Worm (Caenorhabditis elegans): ENCODE measurements around the gene chil-2.
A peak's percentile ranks its signal among the peaks of the same experiment; 100 is the strongest.

Gene chil-2

DNA sequence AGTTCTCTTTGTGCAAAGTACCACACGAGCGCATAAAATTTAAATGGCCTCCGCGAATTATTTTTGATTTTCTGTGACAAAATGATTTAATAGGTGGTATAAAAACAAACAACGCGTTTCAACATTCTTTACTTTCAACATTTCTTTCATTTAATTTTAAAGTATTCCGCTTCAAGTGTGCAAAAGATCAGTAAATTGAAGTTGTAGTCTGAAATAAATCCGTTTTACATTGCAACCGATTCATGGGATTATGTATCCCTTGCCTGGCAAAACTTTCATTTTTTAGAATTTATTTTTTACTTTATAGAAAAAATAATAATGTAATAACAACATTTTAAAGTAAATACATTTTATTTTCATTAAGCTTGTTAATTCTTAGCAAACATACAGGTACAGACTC, 20.0 kb upstream of the chil-2 start, which contains the start of gene F26C11.1:
TSS of gene F26C11.1 (plus strand) at position 301 of the 400 bp plus-strand sequence.
- TF ChIP-seq dmd-4 (tag; optimal IDR thresholded peaks at IDR 0.05): no peak
- TF ChIP-seq R02D3.7 (tag; optimal IDR thresholded peaks at IDR 0.05): no peak
- no peak for TF ChIP-seq unc-55 (GFP tag; optimal IDR thresholded peaks at IDR 0.05)
- no peak for TF ChIP-seq nhr-129 (tag; optimal IDR thresholded peaks at IDR 0.05)
- TF ChIP-seq unc-39 (tag; optimal IDR thresholded peaks at IDR 0.05): no peak
- no peak for TF ChIP-seq sma-9 (GFP tag; optimal IDR thresholded peaks at IDR 0.05)
- TF ChIP-seq sma-9 (tag; optimal IDR thresholded peaks at IDR 0.05): no peak
- no peak for TF ChIP-seq sem-4 (tag; optimal IDR thresholded peaks at IDR 0.05)
- no peak for TF ChIP-seq ceh-16 (tag; optimal IDR thresholded peaks at IDR 0.05)
- no peak for TF ChIP-seq ztf-11 (tag; optimal IDR thresholded peaks at IDR 0.05)
- TF ChIP-seq alr-1 (tag; optimal IDR thresholded peaks at IDR 0.05): no peak
- no peak for TF ChIP-seq ceh-82 (tag; optimal IDR thresholded peaks at IDR 0.05)
- TF ChIP-seq lin-11 (tag; optimal IDR thresholded peaks at IDR 0.05): no peak
- no peak for TF ChIP-seq ztf-1 (GFP tag; conservative IDR thresholded peaks at IDR 0.05)
- no peak for TF ChIP-seq ama-1 (optimal IDR thresholded peaks at IDR 0.05)
- no peak for TF ChIP-seq Y55F3AM.14 (GFP tag; optimal IDR thresholded peaks at IDR 0.05)
- no peak for TF ChIP-seq snpc-4 (tag; optimal IDR thresholded peaks at IDR 0.05)
- no peak for TF ChIP-seq crh-2 (tag; optimal IDR thresholded peaks at IDR 0.05)
- no peak for TF ChIP-seq fos-1 (tag; optimal IDR thresholded peaks at IDR 0.05)
- no peak for TF ChIP-seq F13H6.1 (tag; optimal IDR thresholded peaks at IDR 0.05)
- TF ChIP-seq nhr-12 (tag; optimal IDR thresholded peaks at IDR 0.05): no peak

DNA sequence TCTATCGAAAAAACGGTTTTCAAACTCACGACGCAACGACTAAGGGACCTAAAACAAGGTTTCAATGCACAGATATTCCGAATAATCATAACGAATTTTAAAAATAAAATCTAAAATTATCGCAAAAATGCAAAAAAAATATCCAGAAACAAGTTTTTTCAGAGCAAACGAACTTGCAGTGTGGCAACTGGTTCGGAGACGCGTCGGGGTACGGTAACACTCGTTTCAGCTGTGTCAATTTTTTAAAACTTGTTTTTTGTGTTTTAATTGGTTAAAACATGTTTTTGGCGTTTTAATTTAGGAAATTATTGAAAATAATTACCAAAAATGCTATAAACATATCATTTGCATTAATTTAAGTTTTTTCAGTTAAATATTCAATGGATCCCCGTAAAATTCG, 18.0 kb upstream of the chil-2 start, which contains the start of gene C08H9.16:
TSS of gene C08H9.16 (plus strand) at position 370 of the 400 bp plus-strand sequence.
- no peak for TF ChIP-seq peb-1 (tag; optimal IDR thresholded peaks at IDR 0.05)
- peak; percentile 48 for TF ChIP-seq nhr-129 (tag; optimal IDR thresholded peaks at IDR 0.05)
- peak; percentile 32 for TF ChIP-seq blmp-1 (tag; optimal IDR thresholded peaks at IDR 0.05; ENCODE audit: insufficient read depth)
- no peak for TF ChIP-seq R02D3.7 (tag; optimal IDR thresholded peaks at IDR 0.05)
- no peak for TF ChIP-seq ZK546.5 (tag; optimal IDR thresholded peaks at IDR 0.05)
- no peak for TF ChIP-seq mbf-1 (tag; optimal IDR thresholded peaks at IDR 0.05)
- no peak for TF ChIP-seq skn-1 (tag; optimal IDR thresholded peaks at IDR 0.05)
- TF ChIP-seq dmd-4 (tag; optimal IDR thresholded peaks at IDR 0.05): no peak
- no peak for TF ChIP-seq aly-2 (tag; optimal IDR thresholded peaks at IDR 0.05)
- no peak for TF ChIP-seq nhr-10 (tag; optimal IDR thresholded peaks at IDR 0.05)
- TF ChIP-seq lin-39 (tag; optimal IDR thresholded peaks at IDR 0.05): no peak
- no peak for TF ChIP-seq elt-3 (tag; optimal IDR thresholded peaks at IDR 0.05)
- no peak for TF ChIP-seq nhr-11 (tag; optimal IDR thresholded peaks at IDR 0.05)
- no peak for TF ChIP-seq ztf-1 (GFP tag; conservative IDR thresholded peaks at IDR 0.05)
- TF ChIP-seq nhr-23 (tag; optimal IDR thresholded peaks at IDR 0.05): no peak
- no peak for TF ChIP-seq nhr-237 (tag; optimal IDR thresholded peaks at IDR 0.05)
- peak; percentile 53 for TF ChIP-seq sem-4 (tag; optimal IDR thresholded peaks at IDR 0.05)
- TF ChIP-seq nhr-12 (tag; optimal IDR thresholded peaks at IDR 0.05): no peak
- TF ChIP-seq sma-3 (GFP tag; optimal IDR thresholded peaks at IDR 0.05): peak; percentile 53
- peak; percentile 6 for TF ChIP-seq fos-1 (tag; optimal IDR thresholded peaks at IDR 0.05)
- no peak for TF ChIP-seq ceh-82 (tag; optimal IDR thresholded peaks at IDR 0.05)
- no peak for TF ChIP-seq ztf-4 (tag; optimal IDR thresholded peaks at IDR 0.05)
- TF ChIP-seq snpc-4 (tag; optimal IDR thresholded peaks at IDR 0.05): no peak
- TF ChIP-seq unc-62 (GFP tag; optimal IDR thresholded peaks at IDR 0.05): no peak
- peak; percentile 34 for TF ChIP-seq sma-9 (GFP tag; optimal IDR thresholded peaks at IDR 0.05)
- TF ChIP-seq sma-9 (tag; optimal IDR thresholded peaks at IDR 0.05): no peak
- peak; percentile 53 for TF ChIP-seq gmeb-1 (tag; optimal IDR thresholded peaks at IDR 0.05)
- TF ChIP-seq mdl-1 (tag; optimal IDR thresholded peaks at IDR 0.05): no peak
- TF ChIP-seq unc-55 (GFP tag; optimal IDR thresholded peaks at IDR 0.05): peak; percentile 74
- no peak for TF ChIP-seq ceh-16 (tag; optimal IDR thresholded peaks at IDR 0.05)
- no peak for TF ChIP-seq alr-1 (tag; optimal IDR thresholded peaks at IDR 0.05)
- TF ChIP-seq nhr-25 (tag; optimal IDR thresholded peaks at IDR 0.05): no peak
- TF ChIP-seq crh-2 (tag; optimal IDR thresholded peaks at IDR 0.05): peak; percentile 48
- TF ChIP-seq nhr-21 (tag; optimal IDR thresholded peaks at IDR 0.05): no peak
- TF ChIP-seq Y55F3AM.14 (GFP tag; optimal IDR thresholded peaks at IDR 0.05): no peak
- TF ChIP-seq elt-1 (tag; optimal IDR thresholded peaks at IDR 0.05): no peak
- peak; percentile 90 to 98 for TF ChIP-seq lsy-2 (tag; optimal IDR thresholded peaks at IDR 0.05)
- peak; percentile 15 for TF ChIP-seq lin-13 (GFP tag; optimal IDR thresholded peaks at IDR 0.05)
- no peak for TF ChIP-seq lin-11 (tag; optimal IDR thresholded peaks at IDR 0.05)
- no peak for TF ChIP-seq zag-1 (tag; optimal IDR thresholded peaks at IDR 0.05)
- no peak for TF ChIP-seq unc-39 (tag; optimal IDR thresholded peaks at IDR 0.05)
- TF ChIP-seq F13H6.1 (tag; optimal IDR thresholded peaks at IDR 0.05): peak; percentile 0
- TF ChIP-seq egl-27 (tag; optimal IDR thresholded peaks at IDR 0.05): no peak
- no peak for TF ChIP-seq nhr-77 (tag; optimal IDR thresholded peaks at IDR 0.05)
- no peak for TF ChIP-seq ama-1 (optimal IDR thresholded peaks at IDR 0.05)
- peak; percentile 58 for TF ChIP-seq C34F6.9 (tag; optimal IDR thresholded peaks at IDR 0.05)
- no peak for TF ChIP-seq ztf-11 (tag; optimal IDR thresholded peaks at IDR 0.05)
- TF ChIP-seq nhr-6 (tag; optimal IDR thresholded peaks at IDR 0.05): no peak
- TF ChIP-seq mab-5 (tag; optimal IDR thresholded peaks at IDR 0.05): no peak

Data from whole organism, L2 larva.